Worm (Caenorhabditis elegans) whole organism, mixed stage, embryonic: ENCODE results near the gene rnh-1.1.

ENCODE experiments used
- M03D4.4 ChIP-seq: sonication (generic microtip); optimal IDR thresholded peaks from 2 replicates; lab custom pipeline; 2017; ENCODE audit warnings: mild to moderate bottlenecking, missing genetic modification characterization, missing compliant biosample characterization
- bed-3 ChIP-seq: fragments of 200-800 bp; sonication (Bioruptor generic); optimal IDR thresholded peaks from 3 replicates; lab custom pipeline; 2018; ENCODE audit warnings: mild to moderate bottlenecking, missing genetic modification characterization, moderate library complexity, missing compliant biosample characterization
- ceh-39 ChIP-seq: fragments of 150-350 bp; optimal IDR thresholded peaks from 2 replicates; lab custom pipeline; 2014; ENCODE audit warnings: missing biosample characterization, missing genetic modification characterization
- ceh-83 ChIP-seq: fragments of 200-800 bp; sonication (Bioruptor generic); optimal IDR thresholded peaks from 2 replicates; lab custom pipeline; 2018; ENCODE audit warnings: mild to moderate bottlenecking, missing genetic modification characterization, missing compliant biosample characterization
- cnd-1 ChIP-seq: fragments of 200-800 bp; sonication (Bioruptor generic); optimal IDR thresholded peaks from 2 replicates; lab custom pipeline; 2018; ENCODE audit warnings: mild to moderate bottlenecking, missing genetic modification characterization, missing compliant biosample characterization
- drap-1 ChIP-seq: fragments of 200-800 bp; sonication (Bioruptor generic); optimal IDR thresholded peaks from 3 replicates; lab custom pipeline; 2018; ENCODE audit warnings: mild to moderate bottlenecking, missing genetic modification characterization, missing compliant biosample characterization
- lin-13 ChIP-seq: fragments of 150-350 bp; optimal IDR thresholded peaks from 2 replicates; lab custom pipeline; 2014; ENCODE audit warnings: missing biosample characterization, missing genetic modification characterization
- lin-32 ChIP-seq: fragments of 200-800 bp; sonication (Bioruptor generic); optimal IDR thresholded peaks from 2 replicates; lab custom pipeline; 2018; ENCODE audit warnings: mild to moderate bottlenecking, missing genetic modification characterization, missing compliant biosample characterization
- nhr-76 ChIP-seq: sonication (generic microtip); optimal IDR thresholded peaks from 2 replicates; lab custom pipeline; 2017; ENCODE audit warnings: missing biosample characterization, missing genetic modification characterization
- sem-2 ChIP-seq: fragments of 200-800 bp; sonication (Bioruptor generic); optimal IDR thresholded peaks from 2 replicates; lab custom pipeline; 2018; ENCODE audit warnings: mild to moderate bottlenecking, missing genetic modification characterization, missing compliant biosample characterization
- snpc-4 ChIP-seq: fragments of 150-350 bp; optimal IDR thresholded peaks from 2 replicates; lab custom pipeline; 2014; ENCODE audit warnings: missing biosample characterization, missing genetic modification characterization
- sptf-1 ChIP-seq: sonication (generic microtip); optimal IDR thresholded peaks from 2 replicates; lab custom pipeline; 2017; ENCODE audit warnings: mild to moderate bottlenecking, missing genetic modification characterization, moderate library complexity, missing compliant biosample characterization
- tbx-8 ChIP-seq: fragments of 200-800 bp; sonication (Bioruptor generic); optimal IDR thresholded peaks from 2 replicates; lab custom pipeline; 2018; ENCODE audit warnings: mild to moderate bottlenecking, missing genetic modification characterization, moderate library complexity, missing compliant biosample characterization
- zip-8 ChIP-seq: fragments of 150-350 bp; optimal IDR thresholded peaks from 2 replicates; lab custom pipeline; 2014; ENCODE audit warnings: missing biosample characterization, missing genetic modification characterization
- ztf-11 ChIP-seq: fragments of 150-350 bp; optimal IDR thresholded peaks from 2 replicates; lab custom pipeline; 2014; ENCODE audit warnings: missing biosample characterization, missing genetic modification characterization

The rnh-1.1 gene

ce11 chrII:7577412-7577811 lies 51.9 kb downstream of the rnh-1.1 start, which contains the start of gene F35D2.6:
Gene F35D2.6, plus strand, starts transcription at chrII:7577712.
- TF ChIP-seq bed-3 (GFP tag; lab: Kevin White, UChicago) (no peak), snpc-4 (tag; lab: Kevin White, UChicago) (no peak), cnd-1 (no peak), ceh-83 (GFP tag; lab: Kevin White, UChicago) (no peak), tbx-8 (GFP tag; lab: Kevin White, UChicago) (no peak), drap-1 (no peak), lin-32 (GFP tag; lab: Kevin White, UChicago) (no peak), ceh-39 (no peak), nhr-76 (tag; lab: Kevin White, UChicago) (no peak), M03D4.4 (tag; lab: Kevin White, UChicago) (no peak), lin-13 (tag; lab: Kevin White, UChicago) (no peak), ztf-11 (no peak), sem-2 (no peak), sptf-1 (tag; lab: Kevin White, UChicago) (no peak), zip-8 (tag; lab: Kevin White, UChicago) (no peak)
